Fruit fly (Drosophila melanogaster): ENCODE measurements around the gene Obp73a.

The Obp73a gene

dm6 chr3L:16944061-16944460, at the start of gene Obp73a:
TSS of gene Obp73a (plus strand) at chr3L:16944361.
- TF ChIP-seq Sin3A (optimal IDR thresholded peaks at IDR 0.05) (no peak), psq (optimal IDR thresholded peaks at IDR 0.05) (no peak), h (optimal IDR thresholded peaks at IDR 0.05) (no peak), Myc (optimal IDR thresholded peaks at IDR 0.05) (no peak), ttk (optimal IDR thresholded peaks at IDR 0.05) (no peak), insv (optimal IDR thresholded peaks at IDR 0.05) (no peak)

- TF ChIP-seq Myc (optimal IDR thresholded peaks at IDR 0.05) (no peak), Sin3A (optimal IDR thresholded peaks at IDR 0.05) (no peak)
Measured at dm6 chr3L:16896408-16896807, 47.8 kb upstream of the Obp73a start.

- TF ChIP-seq ttk (optimal IDR thresholded peaks at IDR 0.05) = no peak
- TF ChIP-seq psq (optimal IDR thresholded peaks at IDR 0.05) = no peak
- no peak for TF ChIP-seq Myc (optimal IDR thresholded peaks at IDR 0.05)
- no peak for TF ChIP-seq h (optimal IDR thresholded peaks at IDR 0.05)
Measured at dm6 chr3L:16910466-16910865, 33.7 kb upstream of the Obp73a start.

dm6 chr3L:16914113-16914512, 30.0 kb upstream of the Obp73a start:
- TF ChIP-seq Sin3A (optimal IDR thresholded peaks at IDR 0.05) (no peak), h (optimal IDR thresholded peaks at IDR 0.05) (no peak), Myc (optimal IDR thresholded peaks at IDR 0.05) (no peak), insv (optimal IDR thresholded peaks at IDR 0.05) (no peak), ttk (optimal IDR thresholded peaks at IDR 0.05) (no peak), psq (optimal IDR thresholded peaks at IDR 0.05) (no peak)

- TF ChIP-seq Myc (optimal IDR thresholded peaks at IDR 0.05) (no peak), Sin3A (optimal IDR thresholded peaks at IDR 0.05) (no peak), psq (optimal IDR thresholded peaks at IDR 0.05) (no peak), insv (optimal IDR thresholded peaks at IDR 0.05) (no peak), ttk (optimal IDR thresholded peaks at IDR 0.05) (no peak), h (optimal IDR thresholded peaks at IDR 0.05) (no peak)
Measured at dm6 chr3L:16915766-16916476, 28.2 kb upstream of the Obp73a start.

dm6 chr3L:16917409-16918173, 26.6 kb upstream of the Obp73a start:
- TF ChIP-seq Myc (optimal IDR thresholded peaks at IDR 0.05) (no peak), Sin3A (optimal IDR thresholded peaks at IDR 0.05) (no peak), h (optimal IDR thresholded peaks at IDR 0.05) (no peak), insv (optimal IDR thresholded peaks at IDR 0.05) (no peak), ttk (optimal IDR thresholded peaks at IDR 0.05) (no peak)

dm6 chr3L:16922952-16923351, 21.2 kb upstream of the Obp73a start, which contains the start of gene CG13028:
TSS of gene CG13028 (plus strand) at chr3L:16923252.
- no peak for TF ChIP-seq insv (optimal IDR thresholded peaks at IDR 0.05)
- no peak for TF ChIP-seq psq (optimal IDR thresholded peaks at IDR 0.05)
- no peak for TF ChIP-seq ttk (optimal IDR thresholded peaks at IDR 0.05)
- TF ChIP-seq Sin3A (optimal IDR thresholded peaks at IDR 0.05) = no peak
- no peak for TF ChIP-seq Myc (optimal IDR thresholded peaks at IDR 0.05)

dm6 chr3L:16927375-16927774, 16.8 kb upstream of the Obp73a start, which contains the start of gene CG13023:
TSS of gene CG13023 (minus strand) at chr3L:16927434.
- TF ChIP-seq insv (optimal IDR thresholded peaks at IDR 0.05) (no peak), Myc (optimal IDR thresholded peaks at IDR 0.05) (no peak), psq (optimal IDR thresholded peaks at IDR 0.05) (no peak), h (optimal IDR thresholded peaks at IDR 0.05) (no peak), Sin3A (optimal IDR thresholded peaks at IDR 0.05) (no peak), ttk (optimal IDR thresholded peaks at IDR 0.05) (no peak)

dm6 chr3L:16930522-16930921, 13.6 kb upstream of the Obp73a start:
- TF ChIP-seq ttk (optimal IDR thresholded peaks at IDR 0.05) (no peak), insv (optimal IDR thresholded peaks at IDR 0.05) (no peak), h (optimal IDR thresholded peaks at IDR 0.05) (no peak), Sin3A (optimal IDR thresholded peaks at IDR 0.05) (no peak), Myc (optimal IDR thresholded peaks at IDR 0.05) (no peak), psq (optimal IDR thresholded peaks at IDR 0.05) (no peak)

- TF ChIP-seq insv (optimal IDR thresholded peaks at IDR 0.05) (no peak), Sin3A (optimal IDR thresholded peaks at IDR 0.05) (no peak)
Measured at dm6 chr3L:16935284-16935683, 8.9 kb upstream of the Obp73a start, which contains the start of gene CG11905. TSS of gene CG11905 (minus strand) at chr3L:16935536.

- TF ChIP-seq Sin3A (optimal IDR thresholded peaks at IDR 0.05) (no peak), psq (optimal IDR thresholded peaks at IDR 0.05) (no peak), insv (optimal IDR thresholded peaks at IDR 0.05) (no peak), Myc (optimal IDR thresholded peaks at IDR 0.05) (no peak), ttk (optimal IDR thresholded peaks at IDR 0.05) (no peak), h (optimal IDR thresholded peaks at IDR 0.05) (no peak)
Measured at dm6 chr3L:16936689-16937088, 7.5 kb upstream of the Obp73a start.

dm6 chr3L:16938852-16939251, 5.3 kb upstream of the Obp73a start, which contains the start of gene CG13022:
TSS of gene CG13022 (minus strand) at chr3L:16938952.
- TF ChIP-seq insv (optimal IDR thresholded peaks at IDR 0.05) = no peak
- no peak for TF ChIP-seq h (optimal IDR thresholded peaks at IDR 0.05)
- TF ChIP-seq Sin3A (optimal IDR thresholded peaks at IDR 0.05) = no peak

dm6 chr3L:16941319-16941718, 2.8 kb upstream of the Obp73a start:
- TF ChIP-seq Sin3A (optimal IDR thresholded peaks at IDR 0.05) (no peak), psq (optimal IDR thresholded peaks at IDR 0.05) (no peak), Myc (optimal IDR thresholded peaks at IDR 0.05) (no peak), insv (optimal IDR thresholded peaks at IDR 0.05) (no peak), h (optimal IDR thresholded peaks at IDR 0.05) (no peak), ttk (optimal IDR thresholded peaks at IDR 0.05) (no peak)

Measured in Kc167 (cell line).